Fruit fly (Drosophila melanogaster): ENCODE data around the gene Hsc70-4.
A peak's percentile ranks its signal among the peaks of the same experiment; 100 is the strongest.

Gene Hsc70-4

DNA sequence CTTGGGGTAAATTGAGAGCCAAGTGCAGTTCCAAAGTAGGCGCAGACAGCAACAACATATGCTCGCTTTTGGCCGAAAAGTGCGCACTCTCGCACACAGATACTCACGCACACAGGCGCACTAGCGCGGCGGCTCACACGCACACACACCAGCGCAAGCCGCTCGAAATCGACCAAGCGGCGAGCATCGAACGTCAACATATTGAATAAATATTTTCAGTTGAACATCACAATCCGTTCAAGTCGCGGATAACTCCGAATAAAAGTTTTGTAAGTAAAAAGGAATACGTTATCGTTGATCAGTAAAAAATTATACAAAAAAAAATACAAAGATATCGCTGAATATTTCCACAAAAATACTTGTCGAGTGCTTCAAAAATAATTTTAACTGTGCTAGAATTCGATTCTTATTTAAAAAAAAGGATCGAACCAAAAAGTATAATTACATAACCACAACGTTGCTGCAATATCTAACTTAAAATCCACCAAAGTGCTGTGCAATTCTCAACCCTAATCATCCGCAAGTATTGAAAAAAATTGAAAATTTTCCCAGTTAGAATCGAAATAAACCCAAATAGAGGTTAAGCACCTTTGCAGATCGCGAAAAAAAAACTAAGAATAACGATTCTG lies 39.0 kb downstream of the Hsc70-4 start:
- TF ChIP-seq woc (GFP tag; optimal IDR thresholded peaks at IDR 0.05) (no peak), dl (GFP tag; optimal IDR thresholded peaks at IDR 0.05; ENCODE audit: insufficient read depth in 1 of 2, partially characterized antibody in 2 of 2) (peak in 1 of 2 experiments; percentile 3)

DNA sequence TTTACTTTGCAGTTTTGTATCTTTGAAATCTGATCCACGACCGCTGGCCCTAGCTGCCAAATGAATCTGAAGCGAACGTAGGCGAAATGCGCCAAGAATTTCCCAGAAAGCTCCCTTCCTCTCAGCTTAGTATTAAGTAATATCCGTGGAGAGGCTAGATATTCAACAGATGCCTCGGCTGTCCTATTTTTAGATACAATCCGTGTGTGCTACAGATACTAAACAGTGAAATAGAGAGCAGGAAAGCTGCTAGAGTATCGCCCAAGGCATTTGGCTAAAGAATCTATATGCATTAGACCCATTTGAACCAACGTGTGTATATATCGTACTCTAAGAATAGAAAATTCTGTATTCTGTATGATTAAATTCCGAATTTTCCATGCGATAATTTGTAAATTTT lies 39.8 kb downstream of the Hsc70-4 start:
- TF ChIP-seq Hnf4 (GFP tag; optimal IDR thresholded peaks at IDR 0.05) = no peak
- TF ChIP-seq sage (GFP tag; optimal IDR thresholded peaks at IDR 0.05) = no peak
- TF ChIP-seq br (GFP tag; optimal IDR thresholded peaks at IDR 0.05) = no peak

DNA sequence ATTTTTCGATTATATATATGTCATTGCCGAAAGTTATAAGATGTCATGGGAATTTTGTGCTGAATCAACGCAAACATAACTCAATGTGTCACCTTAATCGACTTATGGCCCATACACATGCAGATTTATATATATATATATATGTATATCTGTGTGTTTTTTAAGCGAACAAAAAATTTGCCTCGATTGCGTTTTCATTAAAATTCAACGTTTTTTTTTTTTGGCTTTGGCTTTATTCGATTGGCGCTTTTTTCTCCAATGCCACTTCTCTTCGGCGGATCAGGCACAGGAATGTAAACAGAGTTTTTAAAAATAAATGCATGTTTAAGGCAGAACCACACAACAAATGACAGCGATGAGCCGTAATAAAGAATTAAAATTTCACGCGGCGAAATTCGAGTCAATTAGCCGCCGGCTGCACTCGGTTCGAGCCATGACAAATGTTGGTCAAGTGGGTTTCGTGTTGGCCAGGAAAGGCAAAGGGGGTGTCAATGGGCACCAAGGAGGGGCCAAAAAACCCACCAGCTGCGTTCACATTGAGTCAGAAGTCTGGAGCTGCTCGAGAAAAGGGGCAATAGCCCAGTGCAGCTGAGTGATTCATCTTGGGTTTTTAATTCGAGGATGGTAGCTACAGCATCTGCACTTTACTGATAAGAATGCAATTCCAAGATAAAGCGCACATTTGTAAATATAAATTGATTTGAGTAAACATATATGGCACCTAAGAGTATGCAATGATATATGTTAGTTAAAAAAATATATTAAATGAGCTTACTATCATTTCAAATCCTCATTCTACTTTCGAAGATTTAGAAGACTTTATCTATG lies 40.7 kb downstream of the Hsc70-4 start:
- no peak for TF ChIP-seq Rel (GFP tag; optimal IDR thresholded peaks at IDR 0.05)
- peak; percentile 15 for TF ChIP-seq Rel (tag; optimal IDR thresholded peaks at IDR 0.05)
- no peak for TF ChIP-seq GATAd (GFP tag; optimal IDR thresholded peaks at IDR 0.05)

DNA sequence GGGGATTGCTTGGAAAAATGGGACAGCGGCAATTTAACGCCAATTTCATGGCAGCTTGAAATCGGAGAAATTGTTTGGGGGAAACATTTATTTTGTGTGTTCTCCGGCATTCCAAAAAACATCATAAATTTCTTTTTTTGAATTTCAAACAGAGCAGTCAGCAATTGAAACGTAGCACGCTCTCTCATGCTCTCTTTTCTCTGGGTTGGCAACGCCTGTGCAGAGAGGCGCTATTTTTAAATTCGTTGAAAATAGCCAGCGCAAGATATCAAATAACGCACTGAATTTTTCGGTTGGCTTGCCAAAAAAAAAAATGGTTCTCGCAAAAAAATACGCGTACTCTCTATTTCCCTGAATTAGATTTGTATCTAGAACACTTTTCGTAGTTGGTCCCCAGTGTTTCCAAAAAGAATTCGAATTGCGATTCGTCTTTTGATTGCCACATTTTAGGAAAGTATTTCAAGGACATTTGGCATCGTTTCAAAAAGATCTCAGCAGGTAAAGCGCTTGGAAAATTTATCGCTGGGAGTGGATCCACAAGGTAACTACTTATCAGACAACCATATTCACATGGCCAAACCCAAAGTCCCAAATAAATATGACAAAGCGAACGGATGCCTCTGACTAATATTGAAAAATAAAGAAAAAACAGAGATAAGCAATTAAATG lies 43.7 kb downstream of the Hsc70-4 start:
- TF ChIP-seq woc (GFP tag; optimal IDR thresholded peaks at IDR 0.05) (no peak), Dif (GFP tag; optimal IDR thresholded peaks at IDR 0.05; ENCODE audit: partially characterized antibody) (peak; percentile 87), OdsH (GFP tag; optimal IDR thresholded peaks at IDR 0.05) (no peak), HLH106 (tag; optimal IDR thresholded peaks at IDR 0.05) (no peak), brk (GFP tag; optimal IDR thresholded peaks at IDR 0.05) (no peak), dsf (GFP tag; optimal IDR thresholded peaks at IDR 0.05; ENCODE audit: borderline replicate concordance) (no peak), Vsx2 (GFP tag; optimal IDR thresholded peaks at IDR 0.05; ENCODE audit: partially characterized antibody) (peak; percentile 56), Hnf4 (GFP tag; optimal IDR thresholded peaks at IDR 0.05) (no peak), dl (GFP tag; optimal IDR thresholded peaks at IDR 0.05; ENCODE audit: insufficient read depth in 1 of 2, partially characterized antibody in 2 of 2) (peak in 1 of 2 experiments; percentile 51), Mio (GFP tag; optimal IDR thresholded peaks at IDR 0.05) (no peak), Myc (optimal IDR thresholded peaks at IDR 0.05) (no peak), psq (GFP tag; optimal IDR thresholded peaks at IDR 0.05) (no peak), ey (GFP tag; optimal IDR thresholded peaks at IDR 0.05) (no peak), GATAd (GFP tag; optimal IDR thresholded peaks at IDR 0.05) (no peak), sage (GFP tag; optimal IDR thresholded peaks at IDR 0.05) (no peak), Rel (GFP tag; optimal IDR thresholded peaks at IDR 0.05) (no peak), Rel (tag; optimal IDR thresholded peaks at IDR 0.05) (no peak), usp (GFP tag; optimal IDR thresholded peaks at IDR 0.05) (no peak), jim (GFP tag; optimal IDR thresholded peaks at IDR 0.05) (no peak), Abd-B (GFP tag; optimal IDR thresholded peaks at IDR 0.05) (no peak), rgr (GFP tag; optimal IDR thresholded peaks at IDR 0.05) (peak; percentile 7)

DNA sequence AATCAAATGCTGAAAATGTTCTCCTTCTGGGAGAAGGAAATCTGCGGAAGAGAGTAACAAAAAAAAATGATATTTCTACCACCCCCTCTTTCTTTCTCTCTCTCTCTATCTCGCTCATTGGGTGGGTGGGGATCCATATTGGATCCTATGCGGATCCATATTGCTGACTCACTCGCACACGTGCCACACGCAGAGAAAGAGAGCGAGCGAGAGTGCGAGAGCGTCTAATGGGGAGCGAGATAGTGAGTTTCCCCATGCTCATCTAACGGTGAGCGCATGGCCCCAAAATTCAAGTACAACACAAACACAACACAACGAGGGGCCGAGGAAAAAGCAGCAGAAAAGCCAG lies 44.2 kb downstream of the Hsc70-4 start:
- TF ChIP-seq ey (GFP tag; optimal IDR thresholded peaks at IDR 0.05) (no peak), GATAd (GFP tag; optimal IDR thresholded peaks at IDR 0.05) (no peak), N (GFP tag; optimal IDR thresholded peaks at IDR 0.05) (no peak), dl (GFP tag; optimal IDR thresholded peaks at IDR 0.05; ENCODE audit: insufficient read depth in 1 of 2, partially characterized antibody in 2 of 2) (peak; percentile 39 to 74), usp (GFP tag; optimal IDR thresholded peaks at IDR 0.05) (no peak), tai (GFP tag; optimal IDR thresholded peaks at IDR 0.05) (no peak), h (GFP tag; optimal IDR thresholded peaks at IDR 0.05) (peak; percentile 12), Vsx2 (GFP tag; optimal IDR thresholded peaks at IDR 0.05; ENCODE audit: partially characterized antibody) (peak; percentile 55), Abd-B (GFP tag; optimal IDR thresholded peaks at IDR 0.05) (no peak), Dif (GFP tag; optimal IDR thresholded peaks at IDR 0.05; ENCODE audit: partially characterized antibody) (peak; percentile 68)

DNA sequence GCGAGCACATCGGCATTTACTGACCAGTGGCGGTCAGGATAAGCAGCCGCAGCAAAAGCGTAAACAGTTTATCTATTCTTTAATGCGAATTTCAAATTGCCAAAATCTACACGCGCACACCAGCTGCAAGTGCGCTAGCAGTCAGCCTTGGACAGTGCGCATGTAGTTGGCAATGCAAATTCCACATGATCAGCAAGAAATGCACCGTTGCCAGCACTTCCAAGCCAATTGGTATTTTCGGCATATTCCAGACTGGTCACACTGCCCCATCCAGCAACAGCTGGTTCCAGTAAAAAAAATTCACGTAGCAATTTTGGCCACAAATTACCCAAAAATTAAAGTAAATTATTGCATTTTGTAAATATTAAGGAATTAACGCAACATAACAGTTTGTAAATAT lies 45.3 kb downstream of the Hsc70-4 start:
- TF ChIP-seq rgr (GFP tag; optimal IDR thresholded peaks at IDR 0.05) (peak; percentile 36), foxo (GFP tag; optimal IDR thresholded peaks at IDR 0.05) (peak in 1 of 2 experiments; percentile 14), Dif (GFP tag; optimal IDR thresholded peaks at IDR 0.05; ENCODE audit: partially characterized antibody) (peak; percentile 86), Vsx2 (GFP tag; optimal IDR thresholded peaks at IDR 0.05; ENCODE audit: partially characterized antibody) (peak; percentile 76), HLH106 (tag; optimal IDR thresholded peaks at IDR 0.05) (peak; percentile 30), Rel (GFP tag; optimal IDR thresholded peaks at IDR 0.05) (no peak), Rel (tag; optimal IDR thresholded peaks at IDR 0.05) (peak; percentile 39), psq (GFP tag; optimal IDR thresholded peaks at IDR 0.05) (no peak), dl (GFP tag; optimal IDR thresholded peaks at IDR 0.05; ENCODE audit: insufficient read depth in 1 of 2, partially characterized antibody in 2 of 2) (peak; percentile 68 to 71), h (GFP tag; optimal IDR thresholded peaks at IDR 0.05) (peak; percentile 5), Hr78 (GFP tag; optimal IDR thresholded peaks at IDR 0.05) (no peak), ey (GFP tag; optimal IDR thresholded peaks at IDR 0.05) (no peak), Myc (optimal IDR thresholded peaks at IDR 0.05) (peak; percentile 73)
